Worm (Caenorhabditis elegans) whole organism, late embryonic: Measurements from ENCODE around the gene anmt-3.

Experiments used
- F13H6.1 ChIP-seq: sonication (generic microtip); optimal IDR thresholded peaks from 2 replicates; lab custom pipeline; 2016; ENCODE audit warnings: missing genetic modification characterization, missing compliant biosample characterization
- K02D7.2 ChIP-seq: sonication (generic microtip); optimal IDR thresholded peaks from 2 replicates; lab custom pipeline; 2017; ENCODE audit warnings: mild to moderate bottlenecking, missing genetic modification characterization, missing compliant biosample characterization
- K09A11.1 ChIP-seq: sonication (generic microtip); optimal IDR thresholded peaks from 2 replicates; lab custom pipeline; 2017; ENCODE audit warnings: antibody characterized with exemption, mild to moderate bottlenecking, missing genetic modification characterization, missing compliant biosample characterization; ENCODE audit not compliant: insufficient read depth
- Y22D7AL.16 ChIP-seq: sonication (generic microtip); optimal IDR thresholded peaks from 2 replicates; lab custom pipeline; 2016; ENCODE audit warnings: missing genetic modification characterization, missing compliant biosample characterization
- ahr-1 ChIP-seq: sonication (generic microtip); optimal IDR thresholded peaks from 2 replicates; lab custom pipeline; 2016; ENCODE audit warnings: missing genetic modification characterization, missing compliant biosample characterization
- ceh-18 ChIP-seq: sonication (generic microtip); optimal IDR thresholded peaks from 2 replicates; lab custom pipeline; 2016; ENCODE audit warnings: missing genetic modification characterization, missing compliant biosample characterization
- ceh-19 ChIP-seq: fragments of 200-800 bp; sonication (Bioruptor generic); optimal IDR thresholded peaks from 2 replicates; lab custom pipeline; 2018; ENCODE audit warnings: mild to moderate bottlenecking, missing genetic modification characterization, missing compliant biosample characterization
- ceh-2 ChIP-seq: sonication (generic microtip); optimal IDR thresholded peaks from 2 replicates; lab custom pipeline; 2016; ENCODE audit warnings: missing genotype, missing genetic modification characterization, missing compliant biosample characterization
- ceh-22 ChIP-seq: sonication (generic microtip); optimal IDR thresholded peaks from 2 replicates; lab custom pipeline; 2017; ENCODE audit warnings: missing biosample characterization, missing genetic modification characterization
- ceh-24 ChIP-seq: sonication (generic microtip); optimal IDR thresholded peaks from 2 replicates; lab custom pipeline; 2016; ENCODE audit warnings: mild to moderate bottlenecking, missing genetic modification characterization, missing compliant biosample characterization
- ceh-31 ChIP-seq: sonication (generic microtip); optimal IDR thresholded peaks from 2 replicates; lab custom pipeline; 2016; ENCODE audit warnings: missing genetic modification characterization, missing compliant biosample characterization
- ceh-48 ChIP-seq: sonication (generic microtip); optimal IDR thresholded peaks from 2 replicates; lab custom pipeline; 2016; ENCODE audit warnings: missing genetic modification characterization, inconsistent platforms, missing compliant biosample characterization
- ceh-9 ChIP-seq: sonication (generic microtip); optimal IDR thresholded peaks from 2 replicates; lab custom pipeline; 2016; ENCODE audit warnings: mild to moderate bottlenecking, missing genetic modification characterization, inconsistent platforms, missing compliant biosample characterization
- elt-2 ChIP-seq: sonication (generic microtip); optimal IDR thresholded peaks from 2 replicates; lab custom pipeline; 2016; ENCODE audit warnings: missing genetic modification reagents, missing genetic modification characterization, missing compliant biosample characterization
- elt-4 ChIP-seq: sonication (generic microtip); optimal IDR thresholded peaks from 2 replicates; lab custom pipeline; 2016; ENCODE audit warnings: missing genetic modification characterization, missing compliant biosample characterization
- ets-4 ChIP-seq: sonication (generic microtip); optimal IDR thresholded peaks from 2 replicates; lab custom pipeline; 2016; ENCODE audit warnings: missing genetic modification characterization, missing compliant biosample characterization
- eyg-1 ChIP-seq: sonication (generic microtip); optimal IDR thresholded peaks from 2 replicates; lab custom pipeline; 2016; ENCODE audit warnings: missing genotype, missing genetic modification characterization, missing compliant biosample characterization
- fkh-10 ChIP-seq: fragments of 150-350 bp; optimal IDR thresholded peaks from 2 replicates; lab custom pipeline; 2014; ENCODE audit warnings: missing biosample characterization, missing genetic modification reagents, missing genetic modification characterization
- hlh-30 ChIP-seq: sonication (generic microtip); optimal IDR thresholded peaks from 2 replicates; lab custom pipeline; 2017; ENCODE audit warnings: antibody characterized with exemption, missing genetic modification characterization, missing compliant biosample characterization; ENCODE audit not compliant: insufficient read depth
- hlh-8 ChIP-seq: sonication (generic microtip); optimal IDR thresholded peaks from 2 replicates; lab custom pipeline; 2016; ENCODE audit warnings: missing genotype, missing genetic modification characterization, missing compliant biosample characterization
- lin-11 ChIP-seq: fragments of 200-800 bp; sonication (Bioruptor generic); optimal IDR thresholded peaks from 2 replicates; lab custom pipeline; 2018; ENCODE audit warnings: mild to moderate bottlenecking, missing genetic modification characterization, missing compliant biosample characterization
- madf-2 ChIP-seq: sonication (generic microtip); optimal IDR thresholded peaks from 2 replicates; lab custom pipeline; 2017; ENCODE audit warnings: missing genetic modification characterization, missing compliant biosample characterization
- nhr-11 ChIP-seq: fragments of 150-350 bp; optimal IDR thresholded peaks from 2 replicates; lab custom pipeline; 2014; ENCODE audit warnings: missing biosample characterization, missing genetic modification characterization
- nhr-232 ChIP-seq: sonication (generic microtip); optimal IDR thresholded peaks from 2 replicates; lab custom pipeline; 2016; ENCODE audit warnings: missing genetic modification characterization, missing compliant biosample characterization
- pag-3 ChIP-seq: sonication (generic microtip); optimal IDR thresholded peaks from 2 replicates; lab custom pipeline; 2016; ENCODE audit warnings: missing compliant biosample characterization, missing genetic modification characterization, borderline replicate concordance
- pqm-1 ChIP-seq: sonication (generic microtip); optimal IDR thresholded peaks from 2 replicates; lab custom pipeline; 2016; ENCODE audit warnings: missing genetic modification characterization, missing compliant biosample characterization
- sdc-2 ChIP-seq: sonication (generic microtip); optimal IDR thresholded peaks from 2 replicates; lab custom pipeline; 2016; ENCODE audit warnings: missing genotype, missing genetic modification characterization, missing compliant biosample characterization
- sox-2 ChIP-seq: fragments of 200-800 bp; sonication (Bioruptor generic); IDR thresholded peaks from 2 replicates; pipeline ENCODE4 v1.3.6; 2022; ENCODE audit warnings: missing genetic modification reagents, missing genetic modification characterization, missing compliant biosample characterization
- sox-4 ChIP-seq: sonication (generic microtip); optimal IDR thresholded peaks from 2 replicates; lab custom pipeline; 2017; ENCODE audit warnings: mild to moderate bottlenecking, missing genetic modification characterization, inconsistent platforms, missing compliant biosample characterization
- syd-9 ChIP-seq: sonication (generic microtip); optimal IDR thresholded peaks from 2 replicates; lab custom pipeline; 2016; ENCODE audit warnings: mild to moderate bottlenecking, missing genetic modification characterization, moderate library complexity, missing compliant biosample characterization
- tbx-2 ChIP-seq: sonication (generic microtip); optimal IDR thresholded peaks from 2 replicates; lab custom pipeline; 2016; ENCODE audit warnings: missing genetic modification characterization, missing compliant biosample characterization
- ttx-3 ChIP-seq: sonication (generic microtip); optimal IDR thresholded peaks from 2 replicates; lab custom pipeline; 2016; ENCODE audit warnings: missing genetic modification reagents, missing genetic modification characterization, missing compliant biosample characterization
- unc-3 ChIP-seq, 2 experiments: fragments of 200-800 bp in 1 of 2; sonication (Bioruptor generic) in 1 of 2; sonication (generic microtip) in 1 of 2; conservative IDR thresholded peaks in 1 of 2; optimal IDR thresholded peaks in 1 of 2; 2 replicates each; pipeline versions ENCODE4 v1.3.6 to Lab custom; 2016 to 2022; ENCODE audit warnings: missing compliant biosample characterization in 2 of 2, missing genetic modification characterization in 2 of 2, missing genetic modification reagents in 1 of 2
- ztf-16 ChIP-seq: sonication (generic microtip); optimal IDR thresholded peaks from 2 replicates; lab custom pipeline; 2017; ENCODE audit warnings: missing genetic modification characterization, missing compliant biosample characterization

anmt-3 gene

DNA sequence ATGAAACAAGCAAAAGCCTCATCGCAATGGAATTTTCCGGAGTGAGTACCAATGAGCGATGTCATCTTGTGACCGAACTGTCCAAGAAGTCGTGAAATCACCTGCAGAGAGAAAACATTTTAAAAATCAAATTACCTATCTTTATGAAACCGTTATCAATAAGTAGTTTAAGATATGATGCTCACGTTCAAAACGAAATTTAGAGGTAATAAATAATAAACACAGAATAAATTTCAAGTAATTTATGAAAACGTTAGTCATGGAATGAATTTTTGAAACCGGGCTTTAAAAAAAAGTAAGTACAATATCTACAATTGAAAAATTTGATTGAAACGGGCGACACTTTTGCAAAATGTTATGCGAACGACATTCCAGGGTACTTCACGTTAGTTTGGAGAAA, 29.6 kb upstream of the anmt-3 start, which contains the start of gene C27H6.8:
Gene C27H6.8, minus strand, starts transcription at position 101 of the 400 bp plus-strand sequence.
- TF ChIP-seq ceh-31 (no peak), unc-3 (GFP tag; conservative IDR thresholded peaks at IDR 0.05; lab: Robert Waterston, UW) (no peak), unc-3 (tag; optimal IDR thresholded peaks at IDR 0.05; lab: Kevin White, UChicago) (no peak), K02D7.2 (tag; lab: Kevin White, UChicago) (no peak), tbx-2 (tag; lab: Kevin White, UChicago) (no peak), eyg-1 (tag; lab: Kevin White, UChicago) (no peak), nhr-11 (tag; lab: Kevin White, UChicago) (no peak), sdc-2 (tag; lab: Kevin White, UChicago) (no peak), syd-9 (tag; lab: Kevin White, UChicago) (no peak), elt-2 (no peak), ceh-24 (no peak)

DNA sequence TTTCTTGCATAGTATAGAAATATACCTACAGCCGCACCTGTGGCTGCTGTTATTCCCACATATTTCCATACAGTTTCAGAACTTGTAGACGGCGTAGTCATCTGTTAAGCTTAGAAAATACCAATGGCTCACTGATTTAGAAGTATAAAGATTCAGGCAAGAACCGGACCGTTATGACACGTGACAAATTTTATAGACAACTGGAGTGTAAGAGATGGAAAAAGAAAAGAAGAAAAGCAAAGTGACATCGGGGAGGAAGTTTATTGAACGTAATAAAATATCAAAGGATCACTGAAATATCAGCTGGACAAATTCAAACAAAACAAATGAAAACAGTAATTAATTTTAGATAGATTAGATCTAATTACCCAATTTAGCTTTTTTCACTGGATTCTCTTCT, 28.0 kb upstream of the anmt-3 start, which contains the start of gene rmd-2:
Gene rmd-2, minus strand, starts transcription at position 101 of the 400 bp plus-strand sequence.
- TF ChIP-seq ceh-24 (no peak), hlh-30 (tag; lab: Kevin White, UChicago) (peak; percentile 28), ceh-22 (tag; lab: Kevin White, UChicago) (no peak), ceh-19 (GFP tag; lab: Kevin White, UChicago) (no peak)

DNA sequence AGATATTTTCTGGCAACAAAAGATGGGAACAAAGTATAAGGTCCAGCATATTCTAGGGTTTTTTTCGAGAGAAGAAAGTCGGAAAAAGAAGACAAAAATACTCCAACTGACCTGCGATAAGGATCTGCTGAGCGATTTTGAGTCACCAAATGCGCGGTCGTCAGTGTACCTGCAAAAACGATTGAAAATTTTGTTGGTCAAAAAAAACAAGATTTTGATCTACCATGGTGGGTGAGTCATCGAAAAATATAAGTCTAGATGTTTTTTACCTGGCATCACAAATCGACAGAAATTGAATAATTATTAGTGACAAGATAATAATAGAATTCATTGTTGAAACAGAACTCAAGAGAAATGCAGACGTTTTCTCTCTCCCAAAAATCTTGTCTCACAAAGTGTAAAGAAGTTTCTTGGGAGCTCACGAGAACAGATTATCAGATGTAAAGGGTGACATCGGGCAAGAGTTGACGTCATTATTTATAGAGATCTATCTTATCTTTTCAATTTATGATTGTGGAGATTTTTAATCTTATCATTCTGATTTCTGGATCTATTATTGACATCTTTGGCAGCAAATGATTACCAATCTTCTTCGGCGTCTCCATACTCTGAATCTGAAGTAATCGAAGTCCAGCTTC, 27.2 kb upstream of the anmt-3 start:
- TF ChIP-seq ceh-18 (tag; lab: Kevin White, UChicago), result no peak
- TF ChIP-seq hlh-8 (tag; lab: Kevin White, UChicago), result no peak
- no peak for TF ChIP-seq sdc-2 (tag; lab: Kevin White, UChicago)
- TF ChIP-seq ttx-3 (tag; lab: Kevin White, UChicago), result no peak
- TF ChIP-seq sox-2 (GFP tag; lab: Robert Waterston, UW), result no peak
- TF ChIP-seq ztf-16 (tag; lab: Kevin White, UChicago), result no peak
- TF ChIP-seq ahr-1 (tag; lab: Kevin White, UChicago), result no peak
- TF ChIP-seq K09A11.1 (tag; lab: Kevin White, UChicago), result no peak
- TF ChIP-seq ceh-9, result no peak
- no peak for TF ChIP-seq pqm-1 (tag; lab: Kevin White, UChicago)
- no peak for TF ChIP-seq sox-4 (tag; lab: Kevin White, UChicago)
- TF ChIP-seq Y22D7AL.16 (tag; lab: Kevin White, UChicago), result no peak
- no peak for TF ChIP-seq nhr-232 (tag; lab: Kevin White, UChicago)
- TF ChIP-seq elt-4 (tag; lab: Kevin White, UChicago), result no peak
- no peak for TF ChIP-seq ets-4 (tag; lab: Kevin White, UChicago)
- no peak for TF ChIP-seq fkh-10

DNA sequence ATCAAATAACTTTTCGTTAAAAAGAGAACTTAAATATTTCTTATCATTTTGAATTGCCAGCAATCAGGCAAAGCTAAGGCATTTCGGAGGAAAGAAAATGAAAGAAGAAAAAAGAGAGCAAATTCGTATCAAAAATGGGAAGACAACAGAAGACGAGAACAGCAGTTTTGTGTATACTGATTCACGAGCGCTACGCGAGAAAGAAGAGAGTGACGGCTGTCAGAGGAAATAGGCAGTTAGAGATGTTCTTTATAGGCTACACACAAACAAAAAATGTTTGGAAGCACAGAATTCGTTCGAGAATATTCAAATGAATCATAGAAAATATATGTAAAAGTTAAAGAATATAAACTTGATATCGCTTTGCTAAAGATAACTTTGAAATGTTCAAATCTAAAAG, 26.7 kb upstream of the anmt-3 start:
- no peak for TF ChIP-seq ceh-2 (tag; lab: Kevin White, UChicago)
- no peak for TF ChIP-seq eyg-1 (tag; lab: Kevin White, UChicago)
- TF ChIP-seq ceh-22 (tag; lab: Kevin White, UChicago), result no peak
- no peak for TF ChIP-seq madf-2 (tag; lab: Kevin White, UChicago)
- no peak for TF ChIP-seq pag-3
- no peak for TF ChIP-seq ceh-48 (tag; lab: Kevin White, UChicago)
- TF ChIP-seq F13H6.1 (tag; lab: Kevin White, UChicago), result no peak
- TF ChIP-seq sox-2 (GFP tag; lab: Robert Waterston, UW), result no peak
- no peak for TF ChIP-seq ttx-3 (tag; lab: Kevin White, UChicago)

ce11 chrV:9983529-9983928, 25.4 kb upstream of the anmt-3 start:
- TF ChIP-seq lin-11 (tag; lab: Kevin White, UChicago) (no peak), fkh-10 (no peak)
